Worm (Caenorhabditis elegans): ENCODE results near the gene F53B7.4.

F53B7.4 gene

DNA sequence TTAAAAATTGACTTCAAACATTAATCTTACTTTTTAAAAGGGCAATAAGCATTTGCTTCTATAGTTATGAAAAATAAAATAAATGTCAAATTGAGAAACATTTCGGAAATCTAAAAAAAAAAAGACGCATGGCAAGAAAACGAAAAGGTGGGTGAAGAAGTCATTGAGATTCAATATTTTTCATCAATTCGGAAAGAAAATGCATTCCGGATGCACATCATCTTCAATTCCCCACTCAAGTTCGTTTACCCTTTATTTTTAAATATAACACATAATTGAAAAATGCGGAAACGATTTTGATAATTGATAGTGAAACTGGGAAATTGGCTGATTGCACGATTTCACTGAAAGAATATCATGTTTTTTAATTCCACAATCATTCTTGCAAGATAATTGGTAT is at the start of gene F53B7.4:
Gene F53B7.4 (minus strand): TSS at position 101 of the 400 bp plus-strand sequence.
- TF ChIP-seq hmg-11 (tag; optimal IDR thresholded peaks at IDR 0.05), result no peak
- TF ChIP-seq ceh-82 (tag; optimal IDR thresholded peaks at IDR 0.05), result no peak
- no peak for TF ChIP-seq elt-1 (tag; optimal IDR thresholded peaks at IDR 0.05)
- no peak for TF ChIP-seq elt-2 (tag; optimal IDR thresholded peaks at IDR 0.05)
- no peak for TF ChIP-seq ceh-16 (tag; optimal IDR thresholded peaks at IDR 0.05)
- no peak for TF ChIP-seq eor-1 (tag; optimal IDR thresholded peaks at IDR 0.05)
- TF ChIP-seq ceh-28 (tag; optimal IDR thresholded peaks at IDR 0.05), result no peak
- no peak for TF ChIP-seq jun-1 (tag; optimal IDR thresholded peaks at IDR 0.05)
- TF ChIP-seq sea-2 (GFP tag; optimal IDR thresholded peaks at IDR 0.05), result no peak
- TF ChIP-seq nhr-23 (tag; optimal IDR thresholded peaks at IDR 0.05), result no peak
- no peak for TF ChIP-seq ama-1 (optimal IDR thresholded peaks at IDR 0.05)
- TF ChIP-seq nhr-67 (tag; optimal IDR thresholded peaks at IDR 0.05), result no peak
- no peak for TF ChIP-seq ztf-11 (tag; optimal IDR thresholded peaks at IDR 0.05)
- no peak for TF ChIP-seq nhr-11 (tag; optimal IDR thresholded peaks at IDR 0.05)
- no peak for TF ChIP-seq skn-1 (tag; optimal IDR thresholded peaks at IDR 0.05)

DNA sequence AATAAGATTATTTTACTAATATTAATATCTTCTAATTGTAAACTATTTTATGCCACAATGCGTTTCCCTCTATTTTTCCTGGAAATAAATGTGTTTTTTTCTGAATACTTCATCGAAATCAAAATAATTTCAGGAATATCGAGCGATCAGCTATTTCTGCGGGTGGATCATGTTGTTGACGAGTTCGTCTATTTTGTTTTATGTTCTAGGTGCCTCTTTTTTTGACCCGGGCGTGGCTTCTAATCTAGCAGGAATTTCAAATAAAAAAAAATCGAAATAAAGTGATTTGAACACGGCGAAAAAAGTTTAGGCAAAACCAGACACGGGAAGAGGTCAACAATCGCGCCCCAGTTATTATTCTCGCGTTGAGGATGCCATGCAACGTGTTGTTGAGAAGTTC is 49.6 kb upstream of the F53B7.4 start, which contains the start of gene T04C12.33:
Gene T04C12.33 (plus strand): TSS at position 301 of the 400 bp plus-strand sequence.
- no peak for TF ChIP-seq pqm-1 (tag; optimal IDR thresholded peaks at IDR 0.05)
- TF ChIP-seq pha-4 (tag; optimal IDR thresholded peaks at IDR 0.05), result no peak
- peak; percentile 16 for TF ChIP-seq nhr-23 (tag; optimal IDR thresholded peaks at IDR 0.05)
- no peak for TF ChIP-seq jun-1 (tag; optimal IDR thresholded peaks at IDR 0.05)
- no peak for TF ChIP-seq nfya-1 (tag; optimal IDR thresholded peaks at IDR 0.05; ENCODE audit: insufficient read depth)

DNA sequence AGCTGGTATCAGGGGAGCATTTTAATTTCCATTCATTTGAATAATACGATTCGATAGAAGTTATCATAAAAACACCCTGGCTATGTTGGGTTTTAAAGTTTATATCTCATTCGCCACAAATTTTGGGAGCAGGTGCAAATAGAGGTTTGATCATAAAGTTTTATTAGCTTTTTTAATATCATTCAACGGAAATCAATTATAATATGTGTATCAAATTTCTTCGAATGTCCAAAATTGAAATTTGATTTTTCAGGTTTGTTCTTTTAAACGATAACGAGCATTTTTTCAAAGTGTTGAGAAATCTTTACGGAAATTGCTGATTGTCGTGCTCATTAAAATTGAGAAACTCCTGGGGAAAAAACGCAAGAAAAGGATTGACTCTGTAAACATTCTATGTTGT is 46.3 kb upstream of the F53B7.4 start, which contains the start of gene srh-74:
Gene srh-74 (minus strand): TSS at position 101 of the 400 bp plus-strand sequence.
- no peak for TF ChIP-seq nhr-43 (tag; optimal IDR thresholded peaks at IDR 0.05; ENCODE audit: poor library complexity, severe bottlenecking)
- no peak for TF ChIP-seq nhr-76 (tag; optimal IDR thresholded peaks at IDR 0.05)
- TF ChIP-seq tbx-2 (tag; optimal IDR thresholded peaks at IDR 0.05), result no peak
- TF ChIP-seq nhr-12 (tag; optimal IDR thresholded peaks at IDR 0.05), result no peak
- TF ChIP-seq ceh-28 (tag; optimal IDR thresholded peaks at IDR 0.05), result no peak
- no peak for TF ChIP-seq ztf-11 (tag; optimal IDR thresholded peaks at IDR 0.05)
- TF ChIP-seq ztf-4 (tag; optimal IDR thresholded peaks at IDR 0.05), result no peak
- TF ChIP-seq ceh-82 (tag; optimal IDR thresholded peaks at IDR 0.05), result no peak
- TF ChIP-seq snpc-4 (tag; optimal IDR thresholded peaks at IDR 0.05), result no peak
- no peak for TF ChIP-seq zag-1 (tag; optimal IDR thresholded peaks at IDR 0.05)
- TF ChIP-seq fkh-2 (tag; optimal IDR thresholded peaks at IDR 0.05), result no peak
- TF ChIP-seq nhr-28 (tag; optimal IDR thresholded peaks at IDR 0.05), result no peak
- TF ChIP-seq mml-1 (tag; optimal IDR thresholded peaks at IDR 0.05), result no peak

DNA sequence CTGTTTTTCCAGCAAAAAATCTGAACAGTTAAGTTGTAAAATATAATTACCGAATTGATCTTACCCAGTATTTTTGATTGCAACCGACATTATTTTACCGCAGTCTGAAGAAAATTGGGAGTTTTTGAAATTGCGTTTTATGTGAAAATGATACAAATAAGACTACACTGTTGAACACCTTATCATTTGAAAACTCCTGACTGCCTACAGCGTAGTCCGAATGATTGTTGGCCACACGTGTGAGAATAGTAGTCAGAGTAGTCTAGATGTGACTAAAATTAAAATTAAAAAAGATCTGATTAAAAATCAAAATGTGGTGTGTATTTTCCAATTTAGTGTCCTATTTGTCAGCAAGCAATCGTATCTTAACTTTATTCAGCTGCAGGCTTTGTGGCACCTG is 44.4 kb upstream of the F53B7.4 start, which contains the start of gene dhs-18:
Gene dhs-18 (minus strand): TSS at position 104 of the 400 bp plus-strand sequence.
- TF ChIP-seq ceh-9 (tag; optimal IDR thresholded peaks at IDR 0.05) (no peak), sea-2 (GFP tag; optimal IDR thresholded peaks at IDR 0.05) (no peak), pqm-1 (tag; optimal IDR thresholded peaks at IDR 0.05) (peak; percentile 83), ceh-82 (tag; optimal IDR thresholded peaks at IDR 0.05) (no peak), nhr-12 (tag; optimal IDR thresholded peaks at IDR 0.05) (no peak), nhr-77 (tag; optimal IDR thresholded peaks at IDR 0.05) (no peak), mml-1 (tag; optimal IDR thresholded peaks at IDR 0.05) (no peak), egl-27 (tag; optimal IDR thresholded peaks at IDR 0.05) (no peak), mdl-1 (tag; optimal IDR thresholded peaks at IDR 0.05) (no peak), elt-3 (tag; optimal IDR thresholded peaks at IDR 0.05) (no peak), elt-2 (tag; optimal IDR thresholded peaks at IDR 0.05) (peak; percentile 72), unc-39 (tag; optimal IDR thresholded peaks at IDR 0.05) (no peak), ama-1 (optimal IDR thresholded peaks at IDR 0.05) (no peak), ztf-4 (tag; optimal IDR thresholded peaks at IDR 0.05) (no peak)

DNA sequence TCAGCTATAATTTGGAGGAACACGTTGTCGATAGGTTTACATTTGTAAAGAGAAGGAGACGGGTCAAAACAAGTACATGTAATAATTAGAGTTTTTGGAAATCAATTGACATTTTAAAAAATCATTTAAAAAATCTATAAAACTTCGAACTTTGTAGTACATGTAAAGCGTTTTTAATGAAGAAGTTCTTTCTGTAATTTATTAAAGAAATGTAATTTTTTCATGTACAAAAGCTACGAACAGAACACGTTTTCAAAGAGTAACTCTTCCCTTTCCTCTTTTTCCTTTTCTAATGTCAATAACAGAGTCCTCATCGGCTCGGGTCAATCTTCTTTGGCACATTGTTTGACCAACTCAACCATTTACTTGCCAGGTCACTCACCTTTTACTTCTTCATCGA is 41.4 kb upstream of the F53B7.4 start, which contains the start of gene C45B11.6:
Gene C45B11.6 (plus strand): TSS at position 301 of the 400 bp plus-strand sequence.
- TF ChIP-seq fkh-10 (GFP tag; optimal IDR thresholded peaks at IDR 0.05) (no peak), fos-1 (tag; optimal IDR thresholded peaks at IDR 0.05) (no peak), nhr-11 (tag; optimal IDR thresholded peaks at IDR 0.05) (no peak), tbx-2 (tag; optimal IDR thresholded peaks at IDR 0.05) (no peak), pqm-1 (tag; optimal IDR thresholded peaks at IDR 0.05) (no peak), nhr-23 (tag; optimal IDR thresholded peaks at IDR 0.05) (no peak), pha-4 (tag; optimal IDR thresholded peaks at IDR 0.05) (peak; percentile 68)
